Worm (Caenorhabditis elegans) whole organism, young adult: ENCODE results near the gene Y105C5A.26.

ENCODE experiments used
- D2030.7 ChIP-seq: fragments of 200-800 bp; sonication (Bioruptor generic); IDR thresholded peaks from 2 replicates; pipeline ENCODE4 v1.3.6; 2022; ENCODE audit warnings: missing genetic modification reagents, missing genetic modification characterization, missing compliant biosample characterization
- F23B12.7 ChIP-seq: sonication (generic microtip); optimal IDR thresholded peaks from 2 replicates; lab custom pipeline; 2017; ENCODE audit warnings: missing genetic modification characterization, mild to moderate bottlenecking, missing compliant biosample characterization, antibody characterized with exemption, moderate library complexity; ENCODE audit not compliant: insufficient read depth
- F39B2.1 ChIP-seq: fragments of 200-800 bp; sonication (Bioruptor generic); IDR thresholded peaks from 2 replicates; pipeline ENCODE4 v1.3.6; 2022; ENCODE audit warnings: missing genetic modification reagents, missing genetic modification characterization, missing compliant biosample characterization
- K11D2.4 ChIP-seq: fragments of 200-800 bp; sonication (Bioruptor generic); IDR thresholded peaks from 2 replicates; pipeline ENCODE4 v1.3.6; 2022; ENCODE audit warnings: missing genetic modification reagents, missing genetic modification characterization, missing compliant biosample characterization
- ama-1 ChIP-seq, 3 experiments: fragments of 150-350 bp in 1 of 3; sonication (generic microtip) in 2 of 3; optimal IDR thresholded peaks; 2 replicates each; lab custom pipeline; 2014 to 2018; ENCODE audit warnings: missing biosample characterization in 2 of 3, missing genetic modification characterization in 2 of 3, missing genetic modification reagents in 2 of 3
- die-1 ChIP-seq: sonication (generic microtip); optimal IDR thresholded peaks from 2 replicates; lab custom pipeline; 2016; ENCODE audit warnings: missing genotype, mild to moderate bottlenecking, missing genetic modification characterization, missing compliant biosample characterization
- egl-18 ChIP-seq: fragments of 200-800 bp; sonication (Bioruptor generic); IDR thresholded peaks from 2 replicates; pipeline ENCODE4 v1.3.6; 2022; ENCODE audit warnings: missing genetic modification reagents, missing genetic modification characterization, missing compliant biosample characterization
- fkh-3 ChIP-seq: sonication (generic microtip); optimal IDR thresholded peaks from 2 replicates; lab custom pipeline; 2016; ENCODE audit warnings: mild to moderate bottlenecking, missing genetic modification characterization, missing compliant biosample characterization
- lin-54 ChIP-seq: fragments of 200-800 bp; sonication (Bioruptor generic); optimal IDR thresholded peaks from 2 replicates; lab custom pipeline; 2018; ENCODE audit warnings: mild to moderate bottlenecking, missing genetic modification characterization, missing compliant biosample characterization
- mxl-1 ChIP-seq: sonication (generic microtip); optimal IDR thresholded peaks from 2 replicates; lab custom pipeline; 2016; ENCODE audit warnings: missing genetic modification characterization, missing compliant biosample characterization
- nhr-179 ChIP-seq: sonication (generic microtip); optimal IDR thresholded peaks from 2 replicates; lab custom pipeline; 2016; ENCODE audit warnings: mild to moderate bottlenecking, missing genetic modification characterization, missing compliant biosample characterization
- snpc-4 ChIP-seq, 5 experiments: fragments of 150-350 bp in 1 of 5; sonication (generic microtip) in 4 of 5; optimal IDR thresholded peaks; 2 replicates each; lab custom pipeline; 2014 to 2018; ENCODE audit warnings: missing genetic modification characterization in 5 of 5, missing biosample characterization in 3 of 5, antibody characterized with exemption in 2 of 5, mild to moderate bottlenecking in 2 of 5, missing compliant biosample characterization in 2 of 5, missing genotype in 2 of 5, moderate library complexity in 2 of 5, missing genetic modification reagents in 1 of 5

DNA sequence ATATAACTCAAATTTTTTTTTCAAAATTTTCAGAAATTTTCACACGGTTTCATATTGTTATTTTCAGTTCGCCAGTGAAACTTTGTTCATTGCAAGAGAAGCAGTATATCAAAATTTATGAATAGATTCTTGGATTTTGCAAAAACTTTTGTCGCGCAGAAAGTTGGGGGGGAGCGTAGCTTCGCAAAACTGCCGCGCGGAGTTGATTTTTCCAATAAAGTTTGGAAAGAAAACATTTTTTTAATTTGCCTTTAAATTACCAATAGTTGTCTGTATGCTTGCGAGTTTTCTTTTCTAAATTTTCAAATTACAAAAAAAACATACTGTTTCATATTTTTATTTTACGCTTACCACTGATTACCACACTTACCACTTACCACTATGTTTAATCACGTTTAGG is 4.9 kb upstream of the Y105C5A.26 start:
- TF ChIP-seq ama-1 (optimal IDR thresholded peaks at IDR 0.05; lab: Kevin White, UChicago): no peak
- TF ChIP-seq ama-1 (GFP tag; optimal IDR thresholded peaks at IDR 0.05; lab: Kevin White, UChicago): no peak
- no peak for TF ChIP-seq F23B12.7 (tag; lab: Kevin White, UChicago)
- TF ChIP-seq nhr-179: no peak
- TF ChIP-seq die-1 (tag; lab: Kevin White, UChicago): no peak
- TF ChIP-seq K11D2.4: no peak
- no peak for TF ChIP-seq mxl-1 (tag; lab: Kevin White, UChicago)
- no peak for TF ChIP-seq F39B2.1 (GFP tag; lab: Robert Waterston, UW)
- no peak for TF ChIP-seq snpc-4 (GFP tag; optimal IDR thresholded peaks at IDR 0.05; lab: Kevin White, UChicago)
- peak in 1 of 4 experiments; percentile 14 for TF ChIP-seq snpc-4 (tag; optimal IDR thresholded peaks at IDR 0.05; lab: Kevin White, UChicago)
- no peak for TF ChIP-seq D2030.7
- TF ChIP-seq egl-18 (GFP tag; lab: Robert Waterston, UW): no peak
- TF ChIP-seq lin-54 (GFP tag; lab: Kevin White, UChicago): no peak
- no peak for TF ChIP-seq fkh-3
